Fruit fly (Drosophila melanogaster) whole organism, adult: Measurements from ENCODE around the gene htk.

Experiments
- CG12768 ChIP-seq: fragments of 200-800 bp; sonication (Bioruptor generic); optimal IDR thresholded peaks from 2 replicates; lab custom pipeline; 2017; ENCODE audit warnings: missing biosample characterization, missing genetic modification characterization, mild to moderate bottlenecking, moderate library complexity, missing genetic modification reagents
- CG1620 ChIP-seq: fragments of 200-800 bp; sonication (Bioruptor generic); optimal IDR thresholded peaks from 2 replicates; lab custom pipeline; 2016; ENCODE audit warnings: missing biosample characterization, missing genetic modification characterization
- CG5204 ChIP-seq: fragments of 200-800 bp; sonication (Bioruptor generic); optimal IDR thresholded peaks from 2 replicates; lab custom pipeline; 2016; ENCODE audit warnings: missing biosample characterization, missing genetic modification characterization
- CG7045 ChIP-seq: fragments of 200-800 bp; sonication (Bioruptor generic); optimal IDR thresholded peaks from 2 replicates; lab custom pipeline; 2017; ENCODE audit warnings: missing biosample characterization, mild to moderate bottlenecking, missing genetic modification characterization
- Clk ChIP-seq: fragments of 200-800 bp; sonication (Bioruptor generic); optimal IDR thresholded peaks from 2 replicates; lab custom pipeline; 2017; ENCODE audit warnings: missing biosample characterization, missing genetic modification characterization
- Hr96 ChIP-seq: fragments of 200-800 bp; sonication (Bioruptor generic); optimal IDR thresholded peaks from 2 replicates; lab custom pipeline; 2016; ENCODE audit warnings: missing biosample characterization, missing genetic modification characterization
- Mnt ChIP-seq: fragments of 200-800 bp; sonication (Bioruptor generic); optimal IDR thresholded peaks from 2 replicates; lab custom pipeline; 2016; ENCODE audit warnings: missing biosample characterization, mild to moderate bottlenecking, missing genetic modification characterization
- bab1 ChIP-seq: fragments of 200-800 bp; sonication (Bioruptor generic); optimal IDR thresholded peaks from 3 replicates; lab custom pipeline; 2019; ENCODE audit warnings: missing biosample characterization, mild to moderate bottlenecking, missing genetic modification characterization, moderate library complexity
- cic ChIP-seq: fragments of 200-800 bp; sonication (Bioruptor generic); optimal IDR thresholded peaks from 2 replicates; lab custom pipeline; 2017; ENCODE audit warnings: missing biosample characterization, mild to moderate bottlenecking, missing genetic modification characterization, moderate library complexity
- cnc ChIP-seq, 2 experiments: fragments of >200 bp; optimal IDR thresholded peaks; 2 replicates each; lab custom pipeline; 2017
- ovo ChIP-seq: fragments of 200-800 bp; sonication (Bioruptor generic); optimal IDR thresholded peaks from 2 replicates; lab custom pipeline; 2016; ENCODE audit warnings: missing biosample characterization, missing genetic modification characterization
- pad ChIP-seq: fragments of 200-800 bp; sonication (Bioruptor generic); optimal IDR thresholded peaks from 3 replicates; lab custom pipeline; 2017; ENCODE audit warnings: missing biosample characterization, missing genetic modification characterization, mild to moderate bottlenecking, moderate library complexity, missing genetic modification reagents
- tj ChIP-seq: fragments of 200-800 bp; sonication (Bioruptor generic); optimal IDR thresholded peaks from 3 replicates; lab custom pipeline; 2017; ENCODE audit warnings: missing biosample characterization, mild to moderate bottlenecking, missing genetic modification characterization, moderate library complexity
- toe ChIP-seq: fragments of 200-800 bp; sonication (Bioruptor generic); optimal IDR thresholded peaks from 2 replicates; lab custom pipeline; 2016; ENCODE audit warnings: missing biosample characterization, missing genetic modification characterization

dm6 chrX:18848338-18849021, 5.0 kb downstream of the htk start, which contains the start of gene shop:
- TF ChIP-seq CG12768 (GFP tag; lab: Kevin White, UChicago) (peak; percentile 67), Mnt (GFP tag; lab: Kevin White, UChicago) (peak; percentile 80), CG5204 (GFP tag; lab: Kevin White, UChicago) (peak; percentile 75), cnc (optimal IDR thresholded peaks at IDR 0.05; lab: Kevin White, UChicago) (no peak), cic (no peak), ovo (GFP tag; lab: Kevin White, UChicago) (peak; percentile 44), CG7045 (GFP tag; lab: Kevin White, UChicago) (peak; percentile 73), Clk (GFP tag; lab: Kevin White, UChicago) (peak; percentile 48), tj (GFP tag; lab: Kevin White, UChicago) (peak; percentile 65), CG1620 (peak; percentile 88), toe (GFP tag; lab: Kevin White, UChicago) (peak; percentile 73), bab1 (GFP tag; lab: Kevin White, UChicago) (peak; percentile 77), Hr96 (peak; percentile 84), pad (GFP tag; lab: Kevin White, UChicago) (peak; percentile 79)
